Fruit fly (Drosophila melanogaster) whole organism, embryonic: ENCODE measurements around the gene CG43218.

Source experiments
- CG10267 ChIP-seq: fragments of 200-800 bp; sonication (Bioruptor generic); optimal IDR thresholded peaks from 2 replicates; lab custom pipeline; 2018; ENCODE audit warnings: missing biosample characterization, mild to moderate bottlenecking, missing genetic modification characterization, moderate library complexity
- CG11560 ChIP-seq: fragments of 200-800 bp; sonication (Bioruptor generic); IDR thresholded peaks from 3 replicates; pipeline ENCODE4 v1.3.6; 2022; ENCODE audit warnings: missing biosample characterization, missing genetic modification characterization
- CG1233 ChIP-seq: fragments of 200-800 bp; sonication (Bioruptor generic); optimal IDR thresholded peaks from 4 replicates; lab custom pipeline; 2018; ENCODE audit warnings: missing biosample characterization, mild to moderate bottlenecking, missing genetic modification characterization
- CG12769 ChIP-seq: fragments of 200-800 bp; sonication (Bioruptor generic); optimal IDR thresholded peaks from 2 replicates; lab custom pipeline; 2019; ENCODE audit warnings: missing biosample characterization, mild to moderate bottlenecking, missing genetic modification characterization, moderate library complexity
- CG12942 ChIP-seq: fragments of 200-800 bp; sonication (Bioruptor generic); optimal IDR thresholded peaks from 3 replicates; lab custom pipeline; 2016; ENCODE audit warnings: missing biosample characterization, missing genetic modification characterization
- CG13287 ChIP-seq: fragments of 200-800 bp; sonication (Bioruptor generic); IDR thresholded peaks from 2 replicates; pipeline ENCODE4 v1.3.6; 2022; ENCODE audit warnings: missing biosample characterization, missing genetic modification characterization; ENCODE audit not compliant: partially characterized antibody
- CG13624 ChIP-seq: fragments of 200-800 bp; sonication (Bioruptor generic); optimal IDR thresholded peaks from 2 replicates; lab custom pipeline; 2016; ENCODE audit warnings: missing biosample characterization, missing genetic modification characterization
- CG15601 ChIP-seq: fragments of 200-800 bp; sonication (Bioruptor generic); optimal IDR thresholded peaks from 3 replicates; lab custom pipeline; 2019; ENCODE audit warnings: missing biosample characterization, mild to moderate bottlenecking, missing genetic modification characterization, moderate library complexity
- CG17612 ChIP-seq: fragments of 200-800 bp; sonication (Bioruptor generic); IDR thresholded peaks from 2 replicates; pipeline ENCODE4 v1.3.6; 2022; ENCODE audit warnings: missing biosample characterization, missing genetic modification characterization
- CG2129 ChIP-seq: fragments of 200-800 bp; sonication (Bioruptor generic); IDR thresholded peaks from 2 replicates; pipeline ENCODE4 v1.3.6; 2022; ENCODE audit warnings: missing biosample characterization, missing genetic modification characterization; ENCODE audit not compliant: partially characterized antibody
- CG2889 ChIP-seq: fragments of 200-800 bp; sonication (Bioruptor generic); IDR thresholded peaks from 3 replicates; pipeline ENCODE4 v1.3.6; 2022; ENCODE audit warnings: missing biosample characterization, missing genetic modification characterization
- CG32767 ChIP-seq: fragments of 200-800 bp; sonication (Bioruptor generic); IDR thresholded peaks from 2 replicates; pipeline ENCODE4 v1.3.6; 2022; ENCODE audit warnings: missing biosample characterization, missing genetic modification characterization
- CG32772 ChIP-seq: fragments of 200-800 bp; sonication (Bioruptor generic); IDR thresholded peaks from 2 replicates; pipeline ENCODE4 v1.3.6; 2022; ENCODE audit warnings: missing biosample characterization, missing genetic modification characterization
- CG34422 ChIP-seq: fragments of 200-800 bp; sonication (Bioruptor generic); IDR thresholded peaks from 3 replicates; pipeline ENCODE4 v1.3.6; 2022; ENCODE audit warnings: missing biosample characterization, missing genetic modification characterization
- CG4360 ChIP-seq: fragments of 200-800 bp; sonication (Bioruptor generic); IDR thresholded peaks from 2 replicates; pipeline ENCODE4 v1.3.6; 2022; ENCODE audit warnings: missing biosample characterization, missing genetic modification characterization
- CG4424 ChIP-seq: fragments of 200-800 bp; sonication (Bioruptor generic); optimal IDR thresholded peaks from 3 replicates; lab custom pipeline; 2016; ENCODE audit warnings: missing biosample characterization, missing genetic modification characterization
- CG4617 ChIP-seq: fragments of 200-800 bp; sonication (Bioruptor generic); optimal IDR thresholded peaks from 3 replicates; lab custom pipeline; 2016; ENCODE audit warnings: missing biosample characterization, missing genetic modification characterization, borderline replicate concordance
- CG6272 ChIP-seq: fragments of 200-800 bp; sonication (Bioruptor generic); IDR thresholded peaks from 2 replicates; pipeline ENCODE4 v1.3.6; 2022; ENCODE audit warnings: missing biosample characterization, missing genetic modification characterization
- CG6689 ChIP-seq: fragments of 200-800 bp; sonication (Bioruptor generic); IDR thresholded peaks from 2 replicates; pipeline ENCODE4 v1.3.6; 2022; ENCODE audit warnings: missing biosample characterization, missing genetic modification characterization
- CG7745 ChIP-seq: fragments of 200-800 bp; sonication (Bioruptor generic); optimal IDR thresholded peaks from 2 replicates; lab custom pipeline; 2018; ENCODE audit warnings: missing biosample characterization, mild to moderate bottlenecking, missing genetic modification characterization, moderate library complexity
- CkIIα-i1 ChIP-seq: fragments of 200-800 bp; sonication (Bioruptor generic); IDR thresholded peaks from 2 replicates; pipeline ENCODE4 v1.3.6; 2022; ENCODE audit warnings: missing biosample characterization, missing genetic modification characterization
- CrebB ChIP-seq: fragments of 200-800 bp; sonication (Bioruptor generic); optimal IDR thresholded peaks from 3 replicates; lab custom pipeline; 2018; ENCODE audit warnings: missing biosample characterization, mild to moderate bottlenecking, missing genetic modification characterization
- D ChIP-seq, 2 experiments: fragments of 200-800 bp in 1 of 2; fragments of >200 bp in 1 of 2; sonication (Bioruptor generic) in 1 of 2; optimal IDR thresholded peaks; 2 replicates in 1 of 2; 3 replicates in 1 of 2; lab custom pipeline; 2017; ENCODE audit warnings: mild to moderate bottlenecking in 1 of 2, missing biosample characterization in 1 of 2, missing genetic modification characterization in 1 of 2, missing genetic modification reagents in 1 of 2
- Deaf1 ChIP-seq: fragments of 200-800 bp; optimal IDR thresholded peaks from 3 replicates; lab custom pipeline; 2019; ENCODE audit warnings: missing biosample characterization, mild to moderate bottlenecking, missing genetic modification characterization, moderate library complexity
- Drgx ChIP-seq: fragments of 200-800 bp; sonication (Bioruptor generic); IDR thresholded peaks from 2 replicates; pipeline ENCODE4 v1.3.6; 2022; ENCODE audit warnings: missing biosample characterization, missing genetic modification characterization
- H2.0 ChIP-seq: fragments of 200-800 bp; sonication (Bioruptor generic); IDR thresholded peaks from 2 replicates; pipeline ENCODE4 v1.3.6; 2022; ENCODE audit warnings: missing biosample characterization, missing genetic modification characterization
- Hr3 ChIP-seq: fragments of 200-800 bp; sonication (Bioruptor generic); optimal IDR thresholded peaks from 3 replicates; lab custom pipeline; 2016; ENCODE audit warnings: missing biosample characterization, missing genetic modification characterization
- Hr78 ChIP-seq, 2 experiments: fragments of 200-800 bp in 1 of 2; fragments of >200 bp in 1 of 2; sonication (Bioruptor generic) in 1 of 2; optimal IDR thresholded peaks; 2 replicates each; lab custom pipeline; 2017 to 2019; ENCODE audit warnings: missing biosample characterization in 2 of 2, missing genetic modification characterization in 2 of 2, mild to moderate bottlenecking in 1 of 2, moderate library complexity in 1 of 2
- Med ChIP-seq: fragments of 200-800 bp; sonication (Bioruptor generic); peaks from one replicate; lab custom pipeline; 2016; ENCODE audit warnings: missing biosample characterization, missing genetic modification characterization, mild to moderate bottlenecking, inconsistent platforms, moderate library complexity
- Poxn ChIP-seq: fragments of 200-800 bp; sonication (Bioruptor generic); IDR thresholded peaks from 2 replicates; pipeline ENCODE4 v1.3.6; 2022; ENCODE audit warnings: missing biosample characterization, missing genetic modification characterization
- Sox102F ChIP-seq: fragments of 200-800 bp; sonication (Bioruptor generic); optimal IDR thresholded peaks from 2 replicates; lab custom pipeline; 2018; ENCODE audit warnings: missing biosample characterization, mild to moderate bottlenecking, missing genetic modification characterization, moderate library complexity
- TFAM ChIP-seq: fragments of 200-800 bp; sonication (Bioruptor generic); optimal IDR thresholded peaks from 2 replicates; lab custom pipeline; 2017; ENCODE audit warnings: missing biosample characterization, missing genetic modification characterization, inconsistent platforms
- ac ChIP-seq: fragments of 200-800 bp; sonication (Bioruptor generic); optimal IDR thresholded peaks from 3 replicates; lab custom pipeline; 2017; ENCODE audit warnings: missing biosample characterization, mild to moderate bottlenecking, missing genetic modification characterization
- bsh ChIP-seq, 2 experiments: fragments of 200-800 bp; sonication (Bioruptor generic); optimal IDR thresholded peaks; 2 replicates each; lab custom pipeline; 2017 to 2018; ENCODE audit warnings: mild to moderate bottlenecking in 2 of 2, missing biosample characterization in 2 of 2, missing genetic modification characterization in 2 of 2, moderate library complexity in 1 of 2
- ems ChIP-seq: fragments of 200-800 bp; sonication (Bioruptor generic); optimal IDR thresholded peaks from 3 replicates; lab custom pipeline; 2016; ENCODE audit warnings: missing biosample characterization, missing genetic modification characterization
- fd64A ChIP-seq: fragments of 200-800 bp; sonication (Bioruptor generic); optimal IDR thresholded peaks from 3 replicates; lab custom pipeline; 2018; ENCODE audit warnings: missing biosample characterization, mild to moderate bottlenecking, missing genetic modification characterization
- grau ChIP-seq: fragments of 200-800 bp; optimal IDR thresholded peaks from 3 replicates; lab custom pipeline; 2019; ENCODE audit warnings: missing biosample characterization, mild to moderate bottlenecking, missing genetic modification characterization, moderate library complexity
- hb ChIP-seq: fragments of 200-800 bp; sonication (Bioruptor generic); IDR thresholded peaks from 3 replicates; pipeline ENCODE4 v1.3.6; 2022; ENCODE audit warnings: missing biosample characterization, missing genetic modification characterization; ENCODE audit not compliant: partially characterized antibody
- ken ChIP-seq: fragments of 200-800 bp; sonication (Bioruptor generic); IDR thresholded peaks from 3 replicates; pipeline ENCODE4 v1.3.6; 2022; ENCODE audit warnings: missing biosample characterization, missing genetic modification characterization
- mld ChIP-seq: fragments of 200-800 bp; sonication (Bioruptor generic); IDR thresholded peaks from 3 replicates; pipeline ENCODE4 v1.3.6; 2022; ENCODE audit warnings: missing biosample characterization, missing genetic modification characterization; ENCODE audit not compliant: partially characterized antibody
- p53 ChIP-seq: fragments of 200-800 bp; sonication (Bioruptor generic); optimal IDR thresholded peaks from 2 replicates; lab custom pipeline; 2016; ENCODE audit warnings: missing biosample characterization, missing genetic modification characterization
- phol ChIP-seq: fragments of 200-800 bp; sonication (Bioruptor generic); optimal IDR thresholded peaks from 3 replicates; lab custom pipeline; 2018; ENCODE audit warnings: missing biosample characterization, mild to moderate bottlenecking, missing genetic modification characterization, moderate library complexity
- ranshi ChIP-seq: fragments of 200-800 bp; sonication (Bioruptor generic); IDR thresholded peaks from 2 replicates; pipeline ENCODE4 v1.3.6; 2022; ENCODE audit warnings: missing biosample characterization, missing genetic modification characterization
- sisA ChIP-seq: fragments of 200-800 bp; sonication (Bioruptor generic); IDR thresholded peaks from 2 replicates; pipeline ENCODE4 v1.3.6; 2022; ENCODE audit warnings: missing biosample characterization, missing genetic modification characterization
- tx ChIP-seq: fragments of 200-800 bp; sonication (Bioruptor generic); optimal IDR thresholded peaks from 2 replicates; lab custom pipeline; 2016; ENCODE audit warnings: missing biosample characterization, missing genetic modification characterization
- wek ChIP-seq: fragments of 200-800 bp; sonication (Bioruptor generic); optimal IDR thresholded peaks from 3 replicates; lab custom pipeline; 2018; ENCODE audit warnings: missing biosample characterization, mild to moderate bottlenecking, missing genetic modification characterization, moderate library complexity
- yki ChIP-seq: fragments of >200 bp; optimal IDR thresholded peaks from 3 replicates; lab custom pipeline; 2018
- z ChIP-seq: fragments of 200-800 bp; sonication (Bioruptor generic); IDR thresholded peaks from 3 replicates; pipeline ENCODE4 v1.3.6; 2022; ENCODE audit warnings: missing biosample characterization, missing genetic modification characterization

The CG43218 gene

dm6 chr3L:21259257-21259656 lies 1.4 kb downstream of the CG43218 start (continued):
- TF ChIP-seq grau (no peak), Med (GFP tag; lab: Kevin White, UChicago) (peak; percentile 62), CG32772 (GFP tag; lab: Robert Waterston, UW) (peak; percentile 13; the same call in 1 of the 2 replicates), CG1233 (GFP tag; lab: Kevin White, UChicago) (no peak), CG10267 (tag; lab: Kevin White, UChicago) (no peak), bsh (GFP tag; optimal IDR thresholded peaks at IDR 0.05; lab: Kevin White, UChicago) (peak in 1 of 2 experiments; percentile 29), CG2129 (GFP tag; lab: Robert Waterston, UW) (no peak), CG32767 (no peak), Drgx (peak; percentile 41), CG6689 (GFP tag; lab: Robert Waterston, UW) (peak; percentile 36; the same call in 1 of the 2 replicates), TFAM (GFP tag; lab: Kevin White, UChicago) (no peak), yki (lab: Kevin White, UChicago) (no peak), CG13287 (GFP tag; lab: Robert Waterston, UW) (no peak), CG15601 (peak; percentile 23), CG12942 (GFP tag; lab: Kevin White, UChicago) (no peak), Sox102F (GFP tag; lab: Kevin White, UChicago) (peak; percentile 65), sisA (GFP tag; lab: Robert Waterston, UW) (peak; percentile 44), ac (GFP tag; lab: Kevin White, UChicago) (no peak), ems (GFP tag; lab: Kevin White, UChicago) (no peak), H2.0 (GFP tag; lab: Robert Waterston, UW) (no peak), phol (tag; lab: Kevin White, UChicago) (peak; percentile 26), fd64A (peak; percentile 37)
- TF ChIP-seq, all 482 proteins: peak for 61

dm6 chr3L:21261403-21262164 lies 3.8 kb downstream of the CG43218 start:
- TF ChIP-seq D (optimal IDR thresholded peaks at IDR 0.05; lab: Kevin White, UChicago) = no peak
- TF ChIP-seq D (GFP tag; optimal IDR thresholded peaks at IDR 0.05; lab: Kevin White, UChicago) = no peak
- TF ChIP-seq Hr3 = no peak
- TF ChIP-seq CG6272 (GFP tag; lab: Robert Waterston, UW) = no peak
- 0 out of 2 replicates have a peak, but pooled peaks have one; percentile 23 for TF ChIP-seq ranshi (GFP tag; lab: Robert Waterston, UW)
- no peak for TF ChIP-seq p53
- no peak for TF ChIP-seq CG17612 (GFP tag; lab: Robert Waterston, UW)
- TF ChIP-seq sisA (GFP tag; lab: Robert Waterston, UW) = no peak
- no peak for TF ChIP-seq mld
- TF ChIP-seq Deaf1 = peak; percentile 23
- TF ChIP-seq wek = no peak
- peak in 1 of 2 experiments; percentile 63 for TF ChIP-seq Hr78 (GFP tag; optimal IDR thresholded peaks at IDR 0.05; lab: Kevin White, UChicago)
- TF ChIP-seq ken (GFP tag; lab: Robert Waterston, UW) = no peak
- TF ChIP-seq CG12769 (tag; lab: Kevin White, UChicago) = peak; percentile 1
- TF ChIP-seq CG4360 = peak; percentile 39; the same call in 1 of the 2 replicates
- no peak for TF ChIP-seq CrebB (tag; lab: Kevin White, UChicago)
- no peak for TF ChIP-seq CG4617 (GFP tag; lab: Kevin White, UChicago)
- no peak for TF ChIP-seq CG13624 (GFP tag; lab: Kevin White, UChicago)
- TF ChIP-seq z (GFP tag; lab: Robert Waterston, UW) = 0 out of 3 replicates have a peak, but pooled peaks have one; percentile 36
- no peak for TF ChIP-seq CG2889 (GFP tag; lab: Robert Waterston, UW)
- TF ChIP-seq tx (GFP tag; lab: Kevin White, UChicago) = no peak
- no peak for TF ChIP-seq CG7745 (tag; lab: Kevin White, UChicago)
- TF ChIP-seq CG4424 (GFP tag; lab: Kevin White, UChicago) = no peak
- TF ChIP-seq CG34422 (GFP tag; lab: Robert Waterston, UW) = peak; percentile 18; the same call in 1 of the 3 replicates
- no peak for TF ChIP-seq CG11560 (tag; lab: Robert Waterston, UW)
- TF ChIP-seq CkIIα-i1 (GFP tag; lab: Robert Waterston, UW) = no peak
- no peak for TF ChIP-seq hb (GFP tag; lab: Robert Waterston, UW)
- no peak for TF ChIP-seq Poxn (GFP tag; lab: Robert Waterston, UW)
